Fruit fly (Drosophila melanogaster) whole organism, pupa: ENCODE results near the gene Gr68a.
A peak's percentile ranks its signal among the peaks of the same experiment; 100 is the strongest.

ENCODE experiments used
- CG10348 ChIP-seq: fragments of 200-800 bp; sonication (Bioruptor generic); IDR thresholded peaks from 2 replicates; pipeline ENCODE4 v1.3.6; 2022; ENCODE audit warnings: missing biosample characterization, missing genetic modification characterization
- CG12605 ChIP-seq: fragments of 200-800 bp; sonication (Bioruptor generic); IDR thresholded peaks from 2 replicates; pipeline ENCODE4 v1.3.6; 2022; ENCODE audit warnings: missing biosample characterization, missing genetic modification characterization
- CG13204 ChIP-seq: fragments of 200-800 bp; sonication (Bioruptor generic); optimal IDR thresholded peaks from 2 replicates; lab custom pipeline; 2018; ENCODE audit warnings: missing biosample characterization, mild to moderate bottlenecking, missing genetic modification characterization, moderate library complexity
- CG14655 ChIP-seq: fragments of 200-800 bp; sonication (Bioruptor generic); optimal IDR thresholded peaks from 3 replicates; lab custom pipeline; 2017; ENCODE audit warnings: mild to moderate bottlenecking, missing biosample characterization, missing genetic modification reagents, missing genetic modification characterization
- CG15710 ChIP-seq: fragments of 200-800 bp; sonication (Bioruptor generic); optimal IDR thresholded peaks from 2 replicates; lab custom pipeline; 2018; ENCODE audit warnings: missing biosample characterization, mild to moderate bottlenecking, missing genetic modification characterization, moderate library complexity
- CG17806 ChIP-seq: fragments of 200-800 bp; sonication (Bioruptor generic); optimal IDR thresholded peaks from 2 replicates; lab custom pipeline; 2018; ENCODE audit warnings: missing biosample characterization, mild to moderate bottlenecking, missing genetic modification characterization, moderate library complexity
- CG32121 ChIP-seq: fragments of 200-800 bp; sonication (Bioruptor generic); IDR thresholded peaks from 2 replicates; pipeline ENCODE4 v1.3.6; 2022; ENCODE audit warnings: missing biosample characterization, missing genetic modification characterization
- CG34367 ChIP-seq: fragments of 200-800 bp; sonication (Bioruptor generic); optimal IDR thresholded peaks from 2 replicates; lab custom pipeline; 2018; ENCODE audit warnings: missing biosample characterization, mild to moderate bottlenecking, missing genetic modification characterization
- CG4496 ChIP-seq: fragments of 200-800 bp; sonication (Bioruptor generic); IDR thresholded peaks from 3 replicates; pipeline ENCODE4 v1.3.6; 2022; ENCODE audit warnings: missing biosample characterization, missing genetic modification characterization
- CG8159 ChIP-seq: fragments of 200-800 bp; sonication (Bioruptor generic); optimal IDR thresholded peaks from 3 replicates; lab custom pipeline; 2018; ENCODE audit warnings: missing biosample characterization, mild to moderate bottlenecking, missing genetic modification characterization, moderate library complexity
- CG8301 ChIP-seq: fragments of 200-800 bp; sonication (Bioruptor generic); optimal IDR thresholded peaks from 2 replicates; lab custom pipeline; 2018; ENCODE audit warnings: missing biosample characterization, mild to moderate bottlenecking, missing genetic modification characterization
- CG9948 ChIP-seq: fragments of 200-800 bp; sonication (Bioruptor generic); optimal IDR thresholded peaks from 2 replicates; lab custom pipeline; 2018; ENCODE audit warnings: missing biosample characterization, mild to moderate bottlenecking, missing genetic modification characterization, moderate library complexity
- D1 ChIP-seq: fragments of 200-800 bp; sonication (Bioruptor generic); optimal IDR thresholded peaks from 2 replicates; lab custom pipeline; 2018; ENCODE audit warnings: missing biosample characterization, mild to moderate bottlenecking, missing genetic modification characterization, moderate library complexity
- EcR ChIP-seq: fragments of 200-800 bp; sonication (Bioruptor generic); optimal IDR thresholded peaks from 3 replicates; lab custom pipeline; 2019; ENCODE audit warnings: missing biosample characterization, missing genetic modification characterization, mild to moderate bottlenecking, moderate library complexity, missing genetic modification reagents
- Ets98B ChIP-seq: fragments of 200-800 bp; sonication (Bioruptor generic); IDR thresholded peaks from 2 replicates; pipeline ENCODE4 v1.3.6; 2022; ENCODE audit warnings: missing biosample characterization, missing genetic modification characterization
- Pif1A ChIP-seq: fragments of 200-800 bp; sonication (Bioruptor generic); optimal IDR thresholded peaks from 3 replicates; lab custom pipeline; 2016; ENCODE audit warnings: missing biosample characterization, missing genetic modification characterization
- Pif1B ChIP-seq: fragments of 200-800 bp; sonication (Bioruptor generic); optimal IDR thresholded peaks from 3 replicates; lab custom pipeline; 2016; ENCODE audit warnings: missing biosample characterization, missing genetic modification characterization
- Snoo ChIP-seq: fragments of 200-800 bp; sonication (Bioruptor generic); optimal IDR thresholded peaks from 3 replicates; lab custom pipeline; 2017; ENCODE audit warnings: missing biosample characterization, mild to moderate bottlenecking, missing genetic modification characterization, inconsistent platforms
- fd96Ca ChIP-seq: fragments of 200-800 bp; sonication (Bioruptor generic); IDR thresholded peaks from 3 replicates; pipeline ENCODE4 v1.3.6; 2022; ENCODE audit warnings: missing biosample characterization, missing genetic modification characterization
- gl ChIP-seq: fragments of 200-800 bp; sonication (Bioruptor generic); optimal IDR thresholded peaks from 2 replicates; lab custom pipeline; 2018; ENCODE audit warnings: missing biosample characterization, mild to moderate bottlenecking, missing genetic modification characterization
- rn ChIP-seq: fragments of 200-800 bp; sonication (Bioruptor generic); IDR thresholded peaks from 2 replicates; pipeline ENCODE4 v1.3.6; 2022; ENCODE audit warnings: missing biosample characterization, missing genetic modification characterization

Gr68a gene

dm6 chr3L:11789773-11790172 lies 38.7 kb downstream of the Gr68a start, which contains the start of gene Pi3K68D:
Gene Pi3K68D (minus strand): TSS chr3L:11790013.
- TF ChIP-seq CG9948 (tag; lab: Kevin White, UChicago) (no peak), CG12605 (GFP tag; lab: Robert Waterston, UW) (no peak), CG17806 (peak; percentile 19), Pif1A (no peak), CG4496 (GFP tag; lab: Robert Waterston, UW) (no peak)

- TF ChIP-seq CG10348 (no peak), D1 (tag; lab: Kevin White, UChicago) (no peak), Pif1B (GFP tag; lab: Kevin White, UChicago) (no peak), fd96Ca (GFP tag; lab: Robert Waterston, UW) (no peak), CG8301 (tag; lab: Kevin White, UChicago) (no peak), EcR (GFP tag; lab: Kevin White, UChicago) (no peak), Ets98B (GFP tag; lab: Robert Waterston, UW) (no peak), gl (tag; lab: Kevin White, UChicago) (no peak), CG13204 (GFP tag; lab: Kevin White, UChicago) (no peak), CG15710 (no peak), CG14655 (GFP tag; lab: Kevin White, UChicago) (no peak), CG9948 (tag; lab: Kevin White, UChicago) (no peak), Snoo (no peak), CG8159 (tag; lab: Kevin White, UChicago) (no peak), CG4496 (GFP tag; lab: Robert Waterston, UW) (no peak), rn (GFP tag; lab: Robert Waterston, UW) (no peak), Pif1A (no peak), CG34367 (tag; lab: Kevin White, UChicago) (no peak)
These were observed 42.2 kb downstream of the Gr68a start, which contains the start of the genes twy and CG10907 for dm6 chr3L:11793233-11793800. Gene twy (minus strand): TSS chr3L:11793283. Gene CG10907 (plus strand): TSS chr3L:11793514.

- TF ChIP-seq rn (GFP tag; lab: Robert Waterston, UW) (no peak), fd96Ca (GFP tag; lab: Robert Waterston, UW) (no peak), CG13204 (GFP tag; lab: Kevin White, UChicago) (no peak), D1 (tag; lab: Kevin White, UChicago) (no peak), CG17806 (no peak), CG10348 (no peak), CG34367 (tag; lab: Kevin White, UChicago) (no peak), Ets98B (GFP tag; lab: Robert Waterston, UW) (no peak), CG8301 (tag; lab: Kevin White, UChicago) (no peak), CG9948 (tag; lab: Kevin White, UChicago) (no peak), EcR (GFP tag; lab: Kevin White, UChicago) (no peak), CG12605 (GFP tag; lab: Robert Waterston, UW) (no peak), CG8159 (tag; lab: Kevin White, UChicago) (no peak), Pif1B (GFP tag; lab: Kevin White, UChicago) (no peak), CG15710 (no peak), CG32121 (GFP tag; lab: Robert Waterston, UW) (no peak), CG14655 (GFP tag; lab: Kevin White, UChicago) (no peak)
These were observed 44.4 kb downstream of the Gr68a start, which contains the start of gene Klp68D for dm6 chr3L:11795440-11795983. Gene Klp68D (plus strand): TSS chr3L:11795614.

dm6 chr3L:11800761-11801160 lies 49.7 kb downstream of the Gr68a start, which contains the start of gene Gcat:
Gene Gcat (minus strand): TSS chr3L:11800861.
- TF ChIP-seq Pif1B (GFP tag; lab: Kevin White, UChicago) (no peak), CG8301 (tag; lab: Kevin White, UChicago) (no peak), CG10348 (no peak), CG9948 (tag; lab: Kevin White, UChicago) (no peak), CG15710 (no peak)

- TF ChIP-seq CG17806 (no peak), rn (GFP tag; lab: Robert Waterston, UW) (no peak), CG12605 (GFP tag; lab: Robert Waterston, UW) (no peak)
These were observed 50.5 kb downstream of the Gr68a start for dm6 chr3L:11801622-11802021.
